Fruit fly (Drosophila melanogaster) whole organism, embryonic: ENCODE measurements around the gene Iru.

Source experiments
- B-H2 ChIP-seq: fragments of 200-800 bp; sonication (Bioruptor generic); optimal IDR thresholded peaks from 2 replicates; lab custom pipeline; 2018; ENCODE audit warnings: missing biosample characterization, mild to moderate bottlenecking, missing genetic modification characterization
- Bgb ChIP-seq: fragments of 200-800 bp; sonication (Bioruptor generic); IDR thresholded peaks from 2 replicates; pipeline ENCODE4 v1.3.6; 2022; ENCODE audit warnings: missing biosample characterization, missing genetic modification characterization; ENCODE audit not compliant: partially characterized antibody
- Blimp-1 ChIP-seq: fragments of 200-800 bp; sonication (Bioruptor generic); optimal IDR thresholded peaks from 3 replicates; lab custom pipeline; 2018; ENCODE audit warnings: missing biosample characterization, missing genetic modification characterization, mild to moderate bottlenecking, moderate library complexity, missing genetic modification reagents
- BtbVII ChIP-seq: fragments of 200-800 bp; sonication (Bioruptor generic); optimal IDR thresholded peaks from 3 replicates; lab custom pipeline; 2017; ENCODE audit warnings: missing biosample characterization, mild to moderate bottlenecking, missing genetic modification characterization
- CG10147 ChIP-seq: fragments of 200-800 bp; sonication (Bioruptor generic); optimal IDR thresholded peaks from 2 replicates; lab custom pipeline; 2019; ENCODE audit warnings: missing biosample characterization, mild to moderate bottlenecking, missing genetic modification characterization, moderate library complexity
- CG10462 ChIP-seq: fragments of 200-800 bp; sonication (Bioruptor generic); optimal IDR thresholded peaks from 2 replicates; lab custom pipeline; 2016; ENCODE audit warnings: missing biosample characterization, missing genetic modification characterization
- CG11247 ChIP-seq: fragments of 200-800 bp; sonication (Bioruptor generic); IDR thresholded peaks from 2 replicates; pipeline ENCODE4 v1.3.6; 2022; ENCODE audit warnings: missing biosample characterization, missing genetic modification characterization
- CG12219 ChIP-seq: fragments of 200-800 bp; sonication (Bioruptor generic); optimal IDR thresholded peaks from 3 replicates; lab custom pipeline; 2018; ENCODE audit warnings: missing biosample characterization, mild to moderate bottlenecking, missing genetic modification characterization
- CG12236 ChIP-seq: fragments of 200-800 bp; sonication (Bioruptor generic); optimal IDR thresholded peaks from 2 replicates; lab custom pipeline; 2016; ENCODE audit warnings: missing biosample characterization, missing genetic modification characterization
- CG12391 ChIP-seq: fragments of 200-800 bp; sonication (Bioruptor generic); optimal IDR thresholded peaks from 3 replicates; lab custom pipeline; 2018; ENCODE audit warnings: missing biosample characterization, mild to moderate bottlenecking, missing genetic modification characterization, moderate library complexity
- CG15479 ChIP-seq: fragments of 200-800 bp; sonication (Bioruptor generic); optimal IDR thresholded peaks from 3 replicates; lab custom pipeline; 2019; ENCODE audit warnings: missing biosample characterization, mild to moderate bottlenecking, missing genetic modification characterization, moderate library complexity
- CG17568 ChIP-seq: fragments of 200-800 bp; sonication (Bioruptor generic); optimal IDR thresholded peaks from 2 replicates; lab custom pipeline; 2018; ENCODE audit warnings: missing biosample characterization, mild to moderate bottlenecking, missing genetic modification characterization, moderate library complexity
- CG17802 ChIP-seq: fragments of 200-800 bp; sonication (Bioruptor generic); optimal IDR thresholded peaks from 2 replicates; lab custom pipeline; 2018; ENCODE audit warnings: missing biosample characterization, mild to moderate bottlenecking, missing genetic modification characterization, moderate library complexity
- CG1832 ChIP-seq: fragments of 200-800 bp; sonication (Bioruptor generic); optimal IDR thresholded peaks from 2 replicates; lab custom pipeline; 2017; ENCODE audit warnings: missing biosample characterization, mild to moderate bottlenecking, missing genetic modification characterization, inconsistent platforms
- CG18619 ChIP-seq: fragments of 200-800 bp; sonication (Bioruptor generic); optimal IDR thresholded peaks from 3 replicates; lab custom pipeline; 2017; ENCODE audit warnings: missing biosample characterization, mild to moderate bottlenecking, missing genetic modification characterization
- CG30020 ChIP-seq: fragments of 200-800 bp; optimal IDR thresholded peaks from 2 replicates; lab custom pipeline; 2019; ENCODE audit warnings: missing biosample characterization, mild to moderate bottlenecking, missing genetic modification characterization, moderate library complexity
- CG31388 ChIP-seq: fragments of 200-800 bp; sonication (Bioruptor generic); optimal IDR thresholded peaks from 2 replicates; lab custom pipeline; 2016; ENCODE audit warnings: missing biosample characterization, missing genetic modification characterization
- CG4282 ChIP-seq: fragments of 200-800 bp; sonication (Bioruptor generic); optimal IDR thresholded peaks from 2 replicates; lab custom pipeline; 2016; ENCODE audit warnings: missing biosample characterization, missing genetic modification characterization
- CG4360 ChIP-seq: fragments of 200-800 bp; sonication (Bioruptor generic); IDR thresholded peaks from 2 replicates; pipeline ENCODE4 v1.3.6; 2022; ENCODE audit warnings: missing biosample characterization, missing genetic modification characterization
- CG7372 ChIP-seq: fragments of 200-800 bp; sonication (Bioruptor generic); IDR thresholded peaks from 2 replicates; pipeline ENCODE4 v1.3.6; 2022; ENCODE audit warnings: missing biosample characterization, missing genetic modification characterization
- D ChIP-seq, 2 experiments: fragments of 200-800 bp in 1 of 2; fragments of >200 bp in 1 of 2; sonication (Bioruptor generic) in 1 of 2; optimal IDR thresholded peaks; 2 replicates in 1 of 2; 3 replicates in 1 of 2; lab custom pipeline; 2017; ENCODE audit warnings: mild to moderate bottlenecking in 1 of 2, missing biosample characterization in 1 of 2, missing genetic modification characterization in 1 of 2, missing genetic modification reagents in 1 of 2
- Doc3 ChIP-seq: fragments of 200-800 bp; sonication (Bioruptor generic); IDR thresholded peaks from 3 replicates; pipeline ENCODE4 v1.3.6; 2022; ENCODE audit warnings: missing biosample characterization, missing genetic modification characterization; ENCODE audit not compliant: partially characterized antibody
- Drgx ChIP-seq: fragments of 200-800 bp; sonication (Bioruptor generic); IDR thresholded peaks from 2 replicates; pipeline ENCODE4 v1.3.6; 2022; ENCODE audit warnings: missing biosample characterization, missing genetic modification characterization
- H15 ChIP-seq: fragments of 200-800 bp; sonication (Bioruptor generic); IDR thresholded peaks from 3 replicates; pipeline ENCODE4 v1.3.6; 2022; ENCODE audit warnings: missing biosample characterization, missing genetic modification characterization
- H2.0 ChIP-seq: fragments of 200-800 bp; sonication (Bioruptor generic); IDR thresholded peaks from 2 replicates; pipeline ENCODE4 v1.3.6; 2022; ENCODE audit warnings: missing biosample characterization, missing genetic modification characterization
- Kr ChIP-seq: fragments of 200-800 bp; sonication (Bioruptor generic); optimal IDR thresholded peaks from 2 replicates; lab custom pipeline; 2017; ENCODE audit warnings: missing biosample characterization, mild to moderate bottlenecking, missing genetic modification characterization
- Lim3 ChIP-seq: fragments of 200-800 bp; sonication (Bioruptor generic); IDR thresholded peaks from 2 replicates; pipeline ENCODE4 v1.3.6; 2022; ENCODE audit warnings: missing biosample characterization, missing genetic modification characterization
- NC2β ChIP-seq: fragments of 200-800 bp; sonication (Bioruptor generic); optimal IDR thresholded peaks from 2 replicates; lab custom pipeline; 2016; ENCODE audit warnings: missing biosample characterization, missing genetic modification characterization
- Nf-YA ChIP-seq: fragments of 200-800 bp; sonication (Bioruptor generic); IDR thresholded peaks from 2 replicates; pipeline ENCODE4 v1.3.6; 2022; ENCODE audit warnings: missing biosample characterization, missing genetic modification characterization
- Sox100B ChIP-seq: fragments of 200-800 bp; sonication (Bioruptor generic); optimal IDR thresholded peaks from 3 replicates; lab custom pipeline; 2018; ENCODE audit warnings: missing biosample characterization, mild to moderate bottlenecking, missing genetic modification characterization
- TFAM ChIP-seq: fragments of 200-800 bp; sonication (Bioruptor generic); optimal IDR thresholded peaks from 2 replicates; lab custom pipeline; 2017; ENCODE audit warnings: missing biosample characterization, missing genetic modification characterization, inconsistent platforms
- Xrp1 ChIP-seq: fragments of 200-800 bp; sonication (Bioruptor generic); IDR thresholded peaks from 2 replicates; pipeline ENCODE4 v1.3.6; 2022; ENCODE audit warnings: missing biosample characterization, missing genetic modification characterization
- az2 ChIP-seq: fragments of 200-800 bp; sonication (Bioruptor generic); optimal IDR thresholded peaks from 3 replicates; lab custom pipeline; 2016; ENCODE audit warnings: missing biosample characterization, missing genetic modification characterization
- cad ChIP-seq: fragments of >200 bp; optimal IDR thresholded peaks from 2 replicates; lab custom pipeline; 2017; ENCODE audit warnings: missing biosample characterization, missing genetic modification characterization
- cg ChIP-seq: fragments of 200-800 bp; sonication (Bioruptor generic); optimal IDR thresholded peaks from 3 replicates; lab custom pipeline; 2019; ENCODE audit warnings: missing biosample characterization, mild to moderate bottlenecking, missing genetic modification characterization, moderate library complexity
- danr ChIP-seq: fragments of 200-800 bp; sonication (Bioruptor generic); IDR thresholded peaks from 2 replicates; pipeline ENCODE4 v1.3.6; 2022; ENCODE audit warnings: missing biosample characterization, missing genetic modification characterization
- en ChIP-seq: fragments of 200-800 bp; sonication (Bioruptor generic); optimal IDR thresholded peaks from 2 replicates; lab custom pipeline; 2016; ENCODE audit warnings: missing biosample characterization, missing genetic modification characterization
- gcm2 ChIP-seq: fragments of 200-800 bp; sonication (Bioruptor generic); optimal IDR thresholded peaks from 2 replicates; lab custom pipeline; 2016; ENCODE audit warnings: missing biosample characterization, missing genetic modification characterization
- insv ChIP-seq, 2 experiments: fragments of 200-800 bp; sonication (Bioruptor generic); optimal IDR thresholded peaks; 3 replicates each; lab custom pipeline; 2016 to 2018; ENCODE audit warnings: missing biosample characterization in 2 of 2, missing genetic modification characterization in 2 of 2
- kni ChIP-seq: fragments of 200-800 bp; sonication (Bioruptor generic); optimal IDR thresholded peaks from 3 replicates; lab custom pipeline; 2017; ENCODE audit warnings: mild to moderate bottlenecking, missing biosample characterization, missing genetic modification reagents, missing genetic modification characterization
- lov ChIP-seq, 2 experiments: fragments of 200-800 bp in 1 of 2; fragments of >200 bp in 1 of 2; sonication (Bioruptor generic) in 1 of 2; IDR thresholded peaks in 1 of 2; optimal IDR thresholded peaks in 1 of 2; 2 replicates in 1 of 2; 3 replicates in 1 of 2; pipeline versions ENCODE4 v1.3.6 to Lab custom; 2017 to 2022; ENCODE audit warnings: missing biosample characterization in 1 of 2, missing genetic modification characterization in 1 of 2
- nom ChIP-seq: fragments of 200-800 bp; sonication (Bioruptor generic); optimal IDR thresholded peaks from 2 replicates; lab custom pipeline; 2017; ENCODE audit warnings: missing biosample characterization, missing genetic modification characterization, mild to moderate bottlenecking, moderate library complexity, missing genetic modification reagents
- oc ChIP-seq: fragments of 200-800 bp; sonication (Bioruptor generic); optimal IDR thresholded peaks from 2 replicates; lab custom pipeline; 2018; ENCODE audit warnings: missing biosample characterization, mild to moderate bottlenecking, missing genetic modification characterization, moderate library complexity
- sisA ChIP-seq: fragments of 200-800 bp; sonication (Bioruptor generic); IDR thresholded peaks from 2 replicates; pipeline ENCODE4 v1.3.6; 2022; ENCODE audit warnings: missing biosample characterization, missing genetic modification characterization
- ssp ChIP-seq: fragments of 200-800 bp; sonication (Bioruptor generic); IDR thresholded peaks from 2 replicates; pipeline ENCODE4 v1.3.6; 2022; ENCODE audit warnings: missing biosample characterization, missing genetic modification characterization
- tio ChIP-seq: fragments of 200-800 bp; sonication (Bioruptor generic); optimal IDR thresholded peaks from 2 replicates; lab custom pipeline; 2017; ENCODE audit warnings: missing biosample characterization, missing genetic modification characterization, inconsistent platforms
- ttk ChIP-seq: fragments of 200-800 bp; sonication (Bioruptor generic); IDR thresholded peaks from 2 replicates; pipeline ENCODE4 v2.1.2; 2022; ENCODE audit warnings: missing biosample characterization, missing genetic modification characterization
- zen ChIP-seq: fragments of 200-800 bp; sonication (Bioruptor generic); optimal IDR thresholded peaks from 3 replicates; lab custom pipeline; 2018; ENCODE audit warnings: missing biosample characterization, mild to moderate bottlenecking, missing genetic modification characterization, moderate library complexity

Gene Iru

DNA sequence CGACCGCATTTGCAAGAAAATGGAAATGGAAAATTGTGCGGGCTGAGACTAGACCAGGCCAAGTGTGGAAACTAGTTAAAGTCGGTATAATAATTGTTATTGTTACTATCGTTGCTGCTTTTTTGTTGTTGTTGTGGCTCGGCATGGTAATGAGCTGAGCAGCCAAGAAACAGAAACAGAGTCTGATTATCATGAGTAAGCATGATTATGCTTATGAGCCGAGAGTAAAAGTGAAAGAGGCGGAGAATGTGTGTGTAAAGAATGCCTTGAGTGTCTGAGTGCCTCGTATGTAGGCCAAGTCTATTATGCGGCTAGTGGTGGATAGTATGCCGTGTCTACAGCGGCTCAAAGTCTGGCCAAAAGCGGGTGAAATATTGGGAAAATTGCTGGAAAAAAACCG lies 35.5 kb upstream of the Iru start:
- TF ChIP-seq Doc3 (GFP tag; lab: Robert Waterston, UW): no peak
- TF ChIP-seq ttk: no peak
- TF ChIP-seq sisA (GFP tag; lab: Robert Waterston, UW): no peak
- no peak for TF ChIP-seq Lim3 (GFP tag; lab: Robert Waterston, UW)
- TF ChIP-seq tio (GFP tag; lab: Kevin White, UChicago): no peak
- no peak for TF ChIP-seq Xrp1
- 0 out of 2 replicates have a peak, but pooled peaks have one; percentile 39 for TF ChIP-seq CG4360 (GFP tag; lab: Robert Waterston, UW)
- TF ChIP-seq oc (tag; lab: Kevin White, UChicago): no peak
- TF ChIP-seq cg (GFP tag; lab: Kevin White, UChicago): no peak
- no peak for TF ChIP-seq CG12391 (tag; lab: Kevin White, UChicago)
- peak; percentile 96 for TF ChIP-seq Blimp-1
- TF ChIP-seq TFAM (GFP tag; lab: Kevin White, UChicago): no peak
- TF ChIP-seq lov (optimal IDR thresholded peaks at IDR 0.05; lab: Kevin White, UChicago): no peak
- no peak for TF ChIP-seq lov (GFP tag; IDR thresholded peaks at IDR 0.05; lab: Robert Waterston, UW)
- TF ChIP-seq CG18619 (GFP tag; lab: Kevin White, UChicago): no peak
- TF ChIP-seq CG12219: no peak
- TF ChIP-seq kni (GFP tag; lab: Kevin White, UChicago): peak; percentile 16
- TF ChIP-seq Sox100B (GFP tag; lab: Kevin White, UChicago): no peak
- no peak for TF ChIP-seq insv (GFP tag; optimal IDR thresholded peaks at IDR 0.05; lab: Kevin White, UChicago)
- TF ChIP-seq CG4282: no peak
- TF ChIP-seq Bgb: no peak
- no peak for TF ChIP-seq gcm2 (GFP tag; lab: Kevin White, UChicago)
- TF ChIP-seq H2.0 (GFP tag; lab: Robert Waterston, UW): no peak

DNA sequence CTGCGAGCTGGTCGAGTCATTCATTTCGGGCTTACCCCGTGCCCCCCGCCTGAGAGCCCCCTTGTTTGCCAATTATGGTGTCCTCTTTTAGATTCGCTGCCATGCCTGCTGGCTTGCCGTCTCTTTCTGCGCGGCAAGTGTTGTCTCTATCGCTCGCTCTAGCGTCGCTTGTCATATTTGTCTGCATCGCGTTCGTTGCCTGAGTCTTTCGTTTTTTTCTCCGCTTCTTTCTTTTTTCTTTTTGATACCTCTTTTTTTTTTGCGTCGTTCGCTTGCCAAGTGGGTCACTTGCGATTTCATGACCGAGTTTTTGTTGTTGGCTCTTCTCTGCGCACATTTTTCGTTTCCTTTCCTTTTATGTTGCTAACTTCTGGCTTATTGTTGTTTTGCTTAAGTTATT lies 34.5 kb upstream of the Iru start:
- TF ChIP-seq CG1832 (GFP tag; lab: Kevin White, UChicago): peak; percentile 24
- 0 out of 2 replicates have a peak, but pooled peaks have one; percentile 28 for TF ChIP-seq CG11247
- TF ChIP-seq nom: peak; percentile 45
- no peak for TF ChIP-seq zen (tag; lab: Kevin White, UChicago)
- TF ChIP-seq ttk: 0 out of 2 replicates have a peak, but pooled peaks have one; percentile 6
- TF ChIP-seq CG31388 (GFP tag; lab: Kevin White, UChicago): no peak
- peak; percentile 38; the same call in 1 of the 2 replicates for TF ChIP-seq Drgx (GFP tag; lab: Robert Waterston, UW)
- 0 out of 3 replicates have a peak, but pooled peaks have one; percentile 48 for TF ChIP-seq H15 (GFP tag; lab: Robert Waterston, UW)
- no peak for TF ChIP-seq D (optimal IDR thresholded peaks at IDR 0.05; lab: Kevin White, UChicago)
- TF ChIP-seq D (GFP tag; optimal IDR thresholded peaks at IDR 0.05; lab: Kevin White, UChicago): no peak

DNA sequence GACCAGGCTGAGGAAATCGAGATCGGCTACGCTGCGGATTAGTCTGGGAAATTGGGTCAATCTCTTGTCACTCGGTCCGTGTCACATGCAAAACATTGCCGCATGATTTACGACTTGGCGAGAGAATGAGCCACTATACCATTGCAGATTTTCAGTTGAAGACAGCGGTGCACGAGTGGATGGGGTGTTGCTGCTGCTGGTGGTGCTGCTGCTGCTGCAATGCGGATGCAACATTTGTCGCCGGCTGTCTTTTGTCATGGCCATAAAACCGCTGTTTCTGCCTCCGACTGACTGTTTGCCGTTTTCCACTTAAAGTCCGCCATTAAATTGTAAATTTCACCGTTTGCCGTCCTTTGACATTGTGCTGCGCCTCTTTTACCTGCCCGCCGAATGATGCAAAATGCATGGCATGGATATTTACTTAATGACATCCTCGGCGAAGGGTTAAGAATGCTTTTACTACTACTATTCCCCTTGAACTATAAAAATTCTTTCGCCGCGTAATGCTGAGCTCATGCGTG lies 30.1 kb upstream of the Iru start:
- TF ChIP-seq BtbVII (GFP tag; lab: Kevin White, UChicago): no peak
- TF ChIP-seq NC2β (GFP tag; lab: Kevin White, UChicago): no peak
- TF ChIP-seq CG10462 (GFP tag; lab: Kevin White, UChicago): no peak
- TF ChIP-seq CG10147 (GFP tag; lab: Kevin White, UChicago): no peak
- TF ChIP-seq CG17568 (GFP tag; lab: Kevin White, UChicago): no peak
- no peak for TF ChIP-seq CG17802 (tag; lab: Kevin White, UChicago)
- TF ChIP-seq Nf-YA: no peak
- TF ChIP-seq CG15479 (GFP tag; lab: Kevin White, UChicago): peak; percentile 32
- no peak for TF ChIP-seq CG18619 (GFP tag; lab: Kevin White, UChicago)
- TF ChIP-seq Blimp-1: no peak
- TF ChIP-seq B-H2 (GFP tag; lab: Kevin White, UChicago): no peak
- no peak for TF ChIP-seq en
- TF ChIP-seq CG30020 (tag; lab: Kevin White, UChicago): no peak
- TF ChIP-seq Kr (GFP tag; lab: Kevin White, UChicago): peak; percentile 33
- TF ChIP-seq cad: peak; percentile 98
- no peak for TF ChIP-seq danr
- no peak for TF ChIP-seq az2 (GFP tag; lab: Kevin White, UChicago)
- TF ChIP-seq CG12236: no peak
- TF ChIP-seq CG7372 (GFP tag; lab: Robert Waterston, UW): no peak
- TF ChIP-seq ssp (GFP tag; lab: Robert Waterston, UW): no peak
- no peak for TF ChIP-seq CG12391 (tag; lab: Kevin White, UChicago)
